Worm (Caenorhabditis elegans) whole organism, late embryonic: ENCODE results near the gene Y42A5A.5.

ENCODE experiments used
- ceh-2 ChIP-seq: sonication (generic microtip); optimal IDR thresholded peaks from 2 replicates; lab custom pipeline; 2016; ENCODE audit warnings: missing genotype, missing genetic modification characterization, missing compliant biosample characterization
- che-1 ChIP-seq: sonication (generic microtip); optimal IDR thresholded peaks from 2 replicates; lab custom pipeline; 2016; ENCODE audit warnings: mild to moderate bottlenecking, missing genetic modification characterization, missing compliant biosample characterization
- dve-1 ChIP-seq: sonication (generic microtip); optimal IDR thresholded peaks from 2 replicates; lab custom pipeline; 2017; ENCODE audit warnings: antibody characterized with exemption, mild to moderate bottlenecking, missing genetic modification characterization, missing compliant biosample characterization

DNA sequence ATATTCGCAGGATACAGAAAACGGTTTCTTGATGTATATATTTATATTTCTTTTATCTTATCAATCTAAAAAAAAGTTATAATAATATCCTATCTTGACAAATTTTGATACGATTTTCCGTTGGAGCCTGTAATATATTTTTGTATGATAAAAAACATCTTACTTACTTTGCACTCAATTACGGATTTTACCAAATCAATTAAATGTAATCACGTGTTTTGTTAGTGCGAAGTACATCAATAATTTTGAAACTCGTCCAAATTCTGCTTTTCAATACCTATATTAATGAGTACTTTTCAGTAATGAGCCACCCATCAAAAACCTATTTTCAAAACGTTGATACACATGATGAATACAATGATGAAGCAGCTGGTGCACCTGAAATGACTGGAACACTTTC lies 39.9 kb upstream of the Y42A5A.5 start, which contains the start of gene T19C4.1:
- TF ChIP-seq dve-1 (no peak), ceh-2 (tag; lab: Kevin White, UChicago) (no peak), che-1 (tag; lab: Kevin White, UChicago) (no peak)
